Worm (Caenorhabditis elegans) whole organism, L4 larva: ENCODE measurements around the gene Y75D11A.2.

Source experiments
- ZK546.5 ChIP-seq, 2 experiments: sonication (generic microtip); optimal IDR thresholded peaks; 2 replicates each; lab custom pipeline; 2017; ENCODE audit warnings: missing biosample characterization in 2 of 2, missing genetic modification characterization in 2 of 2
- nhr-28 ChIP-seq: fragments of 150-350 bp; optimal IDR thresholded peaks from 2 replicates; lab custom pipeline; 2014; ENCODE audit warnings: missing biosample characterization, missing genetic modification characterization
- snpc-4 ChIP-seq: fragments of 150-350 bp; optimal IDR thresholded peaks from 2 replicates; lab custom pipeline; 2014; ENCODE audit warnings: missing biosample characterization, missing genetic modification characterization
- zfp-2 ChIP-seq: sonication (generic microtip); optimal IDR thresholded peaks from 2 replicates; lab custom pipeline; 2016; ENCODE audit warnings: mild to moderate bottlenecking, missing genetic modification characterization, missing compliant biosample characterization
- ztf-11 ChIP-seq: fragments of 150-350 bp; optimal IDR thresholded peaks from 2 replicates; lab custom pipeline; 2014; ENCODE audit warnings: missing biosample characterization, missing genetic modification characterization

ce11 chrX:1706538-1706937 is 36.1 kb upstream of the Y75D11A.2 start, which contains the start of gene F07G6.5:
- no peak for TF ChIP-seq ztf-11 (tag; lab: Kevin White, UChicago)
- no peak for TF ChIP-seq snpc-4 (tag; lab: Kevin White, UChicago)
- no peak for TF ChIP-seq nhr-28 (tag; lab: Kevin White, UChicago)
- TF ChIP-seq zfp-2 (tag; lab: Kevin White, UChicago), result no peak
- no peak for TF ChIP-seq ZK546.5 (tag; optimal IDR thresholded peaks at IDR 0.05; lab: Kevin White, UChicago)
